Fruit fly (Drosophila melanogaster) whole organism, embryonic: ENCODE measurements around the gene CG11893.
A peak's percentile ranks its signal among the peaks of the same experiment; 100 is the strongest.

ENCODE experiments used
- ATbp ChIP-seq: fragments of 200-800 bp; sonication (Bioruptor generic); optimal IDR thresholded peaks from 2 replicates; lab custom pipeline; 2017; ENCODE audit warnings: missing biosample characterization, mild to moderate bottlenecking, missing genetic modification characterization, missing genetic modification reagents
- Awh ChIP-seq: fragments of 200-800 bp; sonication (Bioruptor generic); IDR thresholded peaks from 2 replicates; pipeline ENCODE4, ENCODE4 v1.3.6; 2022; ENCODE audit warnings: missing biosample characterization, missing genetic modification characterization
- CG10267 ChIP-seq: fragments of 200-800 bp; sonication (Bioruptor generic); optimal IDR thresholded peaks from 2 replicates; lab custom pipeline; 2018; ENCODE audit warnings: missing biosample characterization, mild to moderate bottlenecking, missing genetic modification characterization, moderate library complexity
- CG10959 ChIP-seq: fragments of 200-800 bp; sonication (Bioruptor generic); IDR thresholded peaks from 2 replicates; pipeline ENCODE4 v1.3.6; 2022; ENCODE audit warnings: missing biosample characterization, missing genetic modification characterization
- CG11247 ChIP-seq: fragments of 200-800 bp; sonication (Bioruptor generic); IDR thresholded peaks from 2 replicates; pipeline ENCODE4 v1.3.6; 2022; ENCODE audit warnings: missing biosample characterization, missing genetic modification characterization
- CG12219 ChIP-seq: fragments of 200-800 bp; sonication (Bioruptor generic); optimal IDR thresholded peaks from 3 replicates; lab custom pipeline; 2018; ENCODE audit warnings: missing biosample characterization, mild to moderate bottlenecking, missing genetic modification characterization
- CG12769 ChIP-seq: fragments of 200-800 bp; sonication (Bioruptor generic); optimal IDR thresholded peaks from 2 replicates; lab custom pipeline; 2019; ENCODE audit warnings: missing biosample characterization, mild to moderate bottlenecking, missing genetic modification characterization, moderate library complexity
- CG12942 ChIP-seq: fragments of 200-800 bp; sonication (Bioruptor generic); optimal IDR thresholded peaks from 3 replicates; lab custom pipeline; 2016; ENCODE audit warnings: missing biosample characterization, missing genetic modification characterization
- CG13296 ChIP-seq: fragments of 200-800 bp; sonication (Bioruptor generic); optimal IDR thresholded peaks from 3 replicates; lab custom pipeline; 2018; ENCODE audit warnings: missing biosample characterization, mild to moderate bottlenecking, missing genetic modification characterization
- CG13894 ChIP-seq: fragments of 200-800 bp; sonication (Bioruptor generic); optimal IDR thresholded peaks from 3 replicates; lab custom pipeline; 2018; ENCODE audit warnings: missing biosample characterization, mild to moderate bottlenecking, missing genetic modification characterization, moderate library complexity
- CG18476 ChIP-seq: fragments of 200-800 bp; sonication (Bioruptor generic); optimal IDR thresholded peaks from 2 replicates; lab custom pipeline; 2016; ENCODE audit warnings: missing biosample characterization, mild to moderate bottlenecking, missing genetic modification characterization
- CG2678 ChIP-seq: fragments of 200-800 bp; sonication (Bioruptor generic); optimal IDR thresholded peaks from 3 replicates; lab custom pipeline; 2019; ENCODE audit warnings: missing biosample characterization, mild to moderate bottlenecking, missing genetic modification characterization, moderate library complexity
- CG2875 ChIP-seq: fragments of 200-800 bp; sonication (Bioruptor generic); optimal IDR thresholded peaks from 2 replicates; lab custom pipeline; 2017; ENCODE audit warnings: missing biosample characterization, mild to moderate bottlenecking, missing genetic modification characterization, missing genetic modification reagents
- CG31388 ChIP-seq: fragments of 200-800 bp; sonication (Bioruptor generic); optimal IDR thresholded peaks from 2 replicates; lab custom pipeline; 2016; ENCODE audit warnings: missing biosample characterization, missing genetic modification characterization
- CG6254 ChIP-seq: fragments of 200-800 bp; sonication (Bioruptor generic); optimal IDR thresholded peaks from 3 replicates; lab custom pipeline; 2017; ENCODE audit warnings: mild to moderate bottlenecking, missing biosample characterization, missing genetic modification reagents, missing genetic modification characterization
- CG6854 ChIP-seq: fragments of 200-800 bp; sonication (Bioruptor generic); optimal IDR thresholded peaks from 3 replicates; lab custom pipeline; 2017; ENCODE audit warnings: missing biosample characterization, mild to moderate bottlenecking, missing genetic modification characterization
- CG8281 ChIP-seq: fragments of 200-800 bp; sonication (Bioruptor generic); optimal IDR thresholded peaks from 2 replicates; lab custom pipeline; 2018; ENCODE audit warnings: missing biosample characterization, mild to moderate bottlenecking, missing genetic modification characterization, moderate library complexity
- CG8290 ChIP-seq, 3 experiments: fragments of 200-800 bp; sonication (Bioruptor generic); optimal IDR thresholded peaks; 2 replicates each; lab custom pipeline; 2016 to 2019; ENCODE audit warnings: missing biosample characterization in 3 of 3, missing genetic modification characterization in 3 of 3, mild to moderate bottlenecking in 2 of 3, moderate library complexity in 1 of 3
- CG8478 ChIP-seq: fragments of >200 bp; optimal IDR thresholded peaks from 2 replicates; lab custom pipeline; 2018
- CG9609 ChIP-seq: fragments of 200-800 bp; sonication (Bioruptor generic); optimal IDR thresholded peaks from 3 replicates; lab custom pipeline; 2016; ENCODE audit warnings: missing biosample characterization, missing genetic modification characterization
- CrebB ChIP-seq: fragments of 200-800 bp; sonication (Bioruptor generic); optimal IDR thresholded peaks from 3 replicates; lab custom pipeline; 2018; ENCODE audit warnings: missing biosample characterization, mild to moderate bottlenecking, missing genetic modification characterization
- Deaf1 ChIP-seq: fragments of 200-800 bp; optimal IDR thresholded peaks from 3 replicates; lab custom pipeline; 2019; ENCODE audit warnings: missing biosample characterization, mild to moderate bottlenecking, missing genetic modification characterization, moderate library complexity
- Fer1 ChIP-seq: fragments of 200-800 bp; sonication (Bioruptor generic); optimal IDR thresholded peaks from 2 replicates; lab custom pipeline; 2017; ENCODE audit warnings: missing biosample characterization, mild to moderate bottlenecking, missing genetic modification characterization
- Lpt ChIP-seq: fragments of >200 bp; optimal IDR thresholded peaks from 2 replicates; lab custom pipeline; 2018; ENCODE audit warnings: missing biosample characterization, missing genetic modification characterization
- MTF-1 ChIP-seq: fragments of 200-800 bp; sonication (Bioruptor generic); optimal IDR thresholded peaks from 2 replicates; lab custom pipeline; 2018; ENCODE audit warnings: missing biosample characterization, mild to moderate bottlenecking, missing genetic modification characterization, borderline replicate concordance
- Meics ChIP-seq: fragments of 200-800 bp; sonication (Bioruptor generic); optimal IDR thresholded peaks from 2 replicates; lab custom pipeline; 2017; ENCODE audit warnings: missing biosample characterization, mild to moderate bottlenecking, missing genetic modification characterization
- Pdp1 ChIP-seq, 2 experiments: fragments of 200-800 bp; sonication (Bioruptor generic); optimal IDR thresholded peaks; 3 replicates each; lab custom pipeline; 2016; ENCODE audit warnings: missing biosample characterization in 2 of 2, missing genetic modification characterization in 2 of 2, mild to moderate bottlenecking in 1 of 2, moderate library complexity in 1 of 2
- Vsx1 ChIP-seq: fragments of 200-800 bp; sonication (Bioruptor generic); optimal IDR thresholded peaks from 2 replicates; lab custom pipeline; 2017; ENCODE audit warnings: missing biosample characterization, mild to moderate bottlenecking, missing genetic modification characterization, missing genetic modification reagents
- br ChIP-seq: fragments of >200 bp; optimal IDR thresholded peaks from 2 replicates; lab custom pipeline; 2017
- caup ChIP-seq: fragments of 200-800 bp; sonication (Bioruptor generic); optimal IDR thresholded peaks from 3 replicates; lab custom pipeline; 2017; ENCODE audit warnings: missing biosample characterization, mild to moderate bottlenecking, missing genetic modification characterization, moderate library complexity; ENCODE audit not compliant: severe bottlenecking
- chif ChIP-seq, 2 experiments: fragments of 200-800 bp; sonication (Bioruptor generic); optimal IDR thresholded peaks; 3 replicates each; lab custom pipeline; 2016; ENCODE audit warnings: missing biosample characterization in 2 of 2, missing genetic modification characterization in 2 of 2
- chinmo ChIP-seq: fragments of 200-800 bp; sonication (Bioruptor generic); IDR thresholded peaks from 4 replicates; pipeline ENCODE4 v1.3.6; 2022; ENCODE audit warnings: missing biosample characterization, missing genetic modification characterization; ENCODE audit not compliant: partially characterized antibody
- corto ChIP-seq: fragments of 200-800 bp; sonication (Bioruptor generic); optimal IDR thresholded peaks from 2 replicates; lab custom pipeline; 2016; ENCODE audit warnings: missing biosample characterization, mild to moderate bottlenecking, missing genetic modification characterization, moderate library complexity
- exex ChIP-seq: fragments of 200-800 bp; sonication (Bioruptor generic); optimal IDR thresholded peaks from 4 replicates; lab custom pipeline; 2018; ENCODE audit warnings: missing biosample characterization, mild to moderate bottlenecking, missing genetic modification characterization, moderate library complexity
- fd3F ChIP-seq: fragments of 200-800 bp; sonication (Bioruptor generic); optimal IDR thresholded peaks from 2 replicates; lab custom pipeline; 2018; ENCODE audit warnings: missing biosample characterization, mild to moderate bottlenecking, missing genetic modification characterization, moderate library complexity
- gem ChIP-seq: fragments of 200-800 bp; sonication (Bioruptor generic); optimal IDR thresholded peaks from 2 replicates; lab custom pipeline; 2019; ENCODE audit warnings: missing biosample characterization, mild to moderate bottlenecking, missing genetic modification characterization, moderate library complexity
- grau ChIP-seq: fragments of 200-800 bp; optimal IDR thresholded peaks from 3 replicates; lab custom pipeline; 2019; ENCODE audit warnings: missing biosample characterization, mild to moderate bottlenecking, missing genetic modification characterization, moderate library complexity
- ham ChIP-seq: fragments of 200-800 bp; sonication (Bioruptor generic); IDR thresholded peaks from 2 replicates; pipeline ENCODE4 v1.3.6; 2022; ENCODE audit warnings: missing biosample characterization, missing genetic modification characterization
- her ChIP-seq: fragments of 200-800 bp; sonication (Bioruptor generic); optimal IDR thresholded peaks from 2 replicates; lab custom pipeline; 2016; ENCODE audit warnings: missing biosample characterization, missing genetic modification characterization
- lab ChIP-seq: fragments of 200-800 bp; sonication (Bioruptor generic); optimal IDR thresholded peaks from 3 replicates; lab custom pipeline; 2017; ENCODE audit warnings: missing biosample characterization, missing genetic modification characterization, mild to moderate bottlenecking, moderate library complexity, missing genetic modification reagents
- mld ChIP-seq: fragments of 200-800 bp; sonication (Bioruptor generic); IDR thresholded peaks from 3 replicates; pipeline ENCODE4 v1.3.6; 2022; ENCODE audit warnings: missing biosample characterization, missing genetic modification characterization; ENCODE audit not compliant: partially characterized antibody
- repo ChIP-seq: fragments of 200-800 bp; sonication (Bioruptor generic); optimal IDR thresholded peaks from 2 replicates; lab custom pipeline; 2016; ENCODE audit warnings: missing biosample characterization, missing genetic modification characterization
- ro ChIP-seq: fragments of 200-800 bp; sonication (Bioruptor generic); IDR thresholded peaks from 2 replicates; pipeline ENCODE4 v1.3.6; 2022; ENCODE audit warnings: missing biosample characterization, missing genetic modification characterization
- salm ChIP-seq: fragments of 200-800 bp; sonication (Bioruptor generic); optimal IDR thresholded peaks from 2 replicates; lab custom pipeline; 2018; ENCODE audit warnings: missing biosample characterization, mild to moderate bottlenecking, missing genetic modification characterization
- sens-2 ChIP-seq: fragments of 200-800 bp; sonication (Bioruptor generic); IDR thresholded peaks from 2 replicates; pipeline ENCODE4 v1.3.6; 2022; ENCODE audit warnings: missing biosample characterization, missing genetic modification characterization
- ssp ChIP-seq: fragments of 200-800 bp; sonication (Bioruptor generic); IDR thresholded peaks from 2 replicates; pipeline ENCODE4 v1.3.6; 2022; ENCODE audit warnings: missing biosample characterization, missing genetic modification characterization
- sug ChIP-seq: fragments of 200-800 bp; optimal IDR thresholded peaks from 2 replicates; lab custom pipeline; 2019; ENCODE audit warnings: missing biosample characterization, mild to moderate bottlenecking, missing genetic modification characterization, moderate library complexity
- tap ChIP-seq: fragments of 200-800 bp; optimal IDR thresholded peaks from 3 replicates; lab custom pipeline; 2019; ENCODE audit warnings: missing biosample characterization, mild to moderate bottlenecking, missing genetic modification characterization, moderate library complexity
- tup ChIP-seq: fragments of 200-800 bp; sonication (Bioruptor generic); optimal IDR thresholded peaks from 2 replicates; lab custom pipeline; 2016; ENCODE audit warnings: missing biosample characterization, mild to moderate bottlenecking, missing genetic modification characterization, moderate library complexity
- usp ChIP-seq: fragments of >200 bp; optimal IDR thresholded peaks from 2 replicates; lab custom pipeline; 2017; ENCODE audit warnings: missing biosample characterization, missing genetic modification characterization

CG11893 gene

DNA sequence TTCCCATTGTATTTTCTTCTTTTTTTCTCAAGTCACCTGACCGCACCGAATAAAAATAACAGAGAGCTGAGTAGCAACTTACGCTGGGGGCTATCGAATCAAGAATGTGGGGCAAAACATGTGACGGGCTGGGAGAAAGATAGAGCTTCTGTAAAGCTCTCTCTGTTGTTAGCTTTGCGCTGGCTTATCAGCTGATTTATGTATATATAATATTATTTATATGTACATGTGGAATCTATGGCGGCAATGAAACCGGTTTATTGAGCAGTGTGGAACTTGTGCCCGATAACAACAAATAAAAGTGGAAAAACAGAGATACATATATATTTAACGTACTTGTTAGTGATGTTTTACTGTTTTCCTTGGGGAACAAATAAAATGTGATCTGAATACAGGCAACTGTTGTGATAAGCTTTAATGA is 3.2 kb downstream of the CG11893 start, which contains the start of gene CG31098 (continued):
- TF ChIP-seq CG6254 (GFP tag; lab: Kevin White, UChicago) (no peak), MTF-1 (GFP tag; lab: Kevin White, UChicago) (peak; percentile 33), Meics (GFP tag; lab: Kevin White, UChicago) (peak; percentile 53), CG2678 (tag; lab: Kevin White, UChicago) (peak; percentile 54), CG11247 (GFP tag; lab: Robert Waterston, UW) (no peak), br (lab: Kevin White, UChicago) (no peak), her (GFP tag; lab: Kevin White, UChicago) (no peak), CrebB (tag; lab: Kevin White, UChicago) (peak; percentile 53), Lpt (GFP tag; lab: Kevin White, UChicago) (no peak), CG8281 (no peak), caup (GFP tag; lab: Kevin White, UChicago) (peak; percentile 39), exex (tag; lab: Kevin White, UChicago) (peak; percentile 49), CG31388 (GFP tag; lab: Kevin White, UChicago) (no peak), lab (GFP tag; lab: Kevin White, UChicago) (peak; percentile 48), chinmo (GFP tag; lab: Robert Waterston, UW) (peak; percentile 81; the same call in 2 of the 4 replicates), CG10959 (GFP tag; lab: Robert Waterston, UW) (no peak), Vsx1 (GFP tag; lab: Kevin White, UChicago) (peak; percentile 35), mld (GFP tag; lab: Robert Waterston, UW) (no peak), CG6854 (GFP tag; lab: Kevin White, UChicago) (peak; percentile 41), ham (GFP tag; lab: Robert Waterston, UW) (no peak), usp (GFP tag; lab: Kevin White, UChicago) (no peak), CG13894 (tag; lab: Kevin White, UChicago) (peak; percentile 51), ATbp (peak; percentile 39), CG8290 (GFP tag; optimal IDR thresholded peaks at IDR 0.05; lab: Kevin White, UChicago) (no peak), CG8290 (tag; optimal IDR thresholded peaks at IDR 0.05; lab: Kevin White, UChicago) (peak in 1 of 2 experiments; percentile 11), CG12219 (GFP tag; lab: Kevin White, UChicago) (peak; percentile 2), CG8478 (lab: Kevin White, UChicago) (no peak), CG12942 (GFP tag; lab: Kevin White, UChicago) (no peak), ssp (GFP tag; lab: Robert Waterston, UW) (no peak), CG12769 (peak; percentile 39), salm (tag; lab: Kevin White, UChicago) (peak; percentile 48), Fer1 (peak; percentile 72), Pdp1 (GFP tag; optimal IDR thresholded peaks at IDR 0.05; lab: Kevin White, UChicago) (peak in 1 of 2 experiments; percentile 39), CG18476 (GFP tag; lab: Kevin White, UChicago) (no peak), gem (tag; lab: Kevin White, UChicago) (peak; percentile 31), CG9609 (GFP tag; lab: Kevin White, UChicago) (no peak), tap (tag; lab: Kevin White, UChicago) (peak; percentile 22), sens-2 (no peak), ro (GFP tag; lab: Robert Waterston, UW) (no peak), CG2875 (GFP tag; lab: Kevin White, UChicago) (no peak), sug (tag; lab: Kevin White, UChicago) (peak; percentile 90), Deaf1 (tag; lab: Kevin White, UChicago) (no peak), grau (tag; lab: Kevin White, UChicago) (peak; percentile 84), chif (GFP tag; optimal IDR thresholded peaks at IDR 0.05; lab: Kevin White, UChicago) (no peak), CG10267 (tag; lab: Kevin White, UChicago) (no peak), Awh (GFP tag; lab: Robert Waterston, UW) (no peak), CG13296 (GFP tag; lab: Kevin White, UChicago) (peak; percentile 70), fd3F (no peak), repo (no peak), tup (no peak), corto (GFP tag; lab: Kevin White, UChicago) (peak; percentile 61)
